Worm (Caenorhabditis elegans) whole organism, L1 larva: Measurements from ENCODE around the gene tag-342.

Experiments
- C04F5.9 ChIP-seq: sonication (generic microtip); optimal IDR thresholded peaks from 2 replicates; lab custom pipeline; 2016; ENCODE audit warnings: missing genetic modification characterization, missing compliant biosample characterization
- C34B4.2 ChIP-seq: sonication (generic microtip); optimal IDR thresholded peaks from 2 replicates; lab custom pipeline; 2017; ENCODE audit warnings: mild to moderate bottlenecking, missing genetic modification characterization, missing compliant biosample characterization
- aha-1 ChIP-seq: fragments of 150-350 bp; optimal IDR thresholded peaks from 2 replicates; lab custom pipeline; 2014; ENCODE audit warnings: missing biosample characterization, missing genetic modification characterization
- blmp-1 ChIP-seq: fragments of 150-350 bp; optimal IDR thresholded peaks from 2 replicates; lab custom pipeline; 2014; ENCODE audit warnings: missing biosample characterization, missing genetic modification characterization
- ceh-8 ChIP-seq: fragments of 200-800 bp; sonication (Bioruptor generic); optimal IDR thresholded peaks from 2 replicates; lab custom pipeline; 2018; ENCODE audit warnings: mild to moderate bottlenecking, missing genetic modification characterization, moderate library complexity, missing compliant biosample characterization
- ceh-82 ChIP-seq, 3 experiments: fragments of 150-350 bp in 1 of 3; sonication (generic microtip) in 2 of 3; optimal IDR thresholded peaks; 2 replicates each; lab custom pipeline; 2014 to 2017; ENCODE audit warnings: missing biosample characterization in 3 of 3, missing genetic modification characterization in 3 of 3
- ceh-88 ChIP-seq: fragments of 200-800 bp; sonication (Bioruptor generic); IDR thresholded peaks from 2 replicates; pipeline ENCODE4 v1.3.6; 2022; ENCODE audit warnings: missing genetic modification characterization, missing compliant biosample characterization
- ceh-90 ChIP-seq: sonication (generic microtip); optimal IDR thresholded peaks from 2 replicates; lab custom pipeline; 2016; ENCODE audit warnings: missing genetic modification characterization, missing compliant biosample characterization
- ces-1 ChIP-seq: fragments of 150-350 bp; optimal IDR thresholded peaks from 2 replicates; lab custom pipeline; 2014; ENCODE audit warnings: missing biosample characterization, missing genetic modification reagents, missing genetic modification characterization
- dsc-1 ChIP-seq: sonication (generic microtip); optimal IDR thresholded peaks from 2 replicates; lab custom pipeline; 2016; ENCODE audit warnings: mild to moderate bottlenecking, missing genetic modification characterization, missing compliant biosample characterization
- efl-1 ChIP-seq, 4 experiments: fragments of 150-350 bp; optimal IDR thresholded peaks in 3 of 4; peaks in 1 of 4; 1 replicate in 1 of 4; 2 replicates in 3 of 4; lab custom pipeline; 2014; ENCODE audit warnings: missing biosample characterization in 2 of 4, missing genetic modification characterization in 2 of 4, missing genetic modification reagents in 2 of 4
- efl-3 ChIP-seq: fragments of 200-800 bp; sonication (Bioruptor generic); optimal IDR thresholded peaks from 2 replicates; lab custom pipeline; 2018; ENCODE audit warnings: mild to moderate bottlenecking, missing genetic modification characterization, missing compliant biosample characterization
- egl-27 ChIP-seq, 2 experiments: fragments of 150-350 bp in 1 of 2; sonication (generic microtip); optimal IDR thresholded peaks; 3 replicates each; lab custom pipeline; 2017 to 2018; ENCODE audit warnings: missing biosample characterization in 2 of 2, missing genetic modification characterization in 2 of 2, missing genetic modification reagents in 2 of 2
- elt-3 ChIP-seq, 6 experiments: fragments of 150-350 bp in 1 of 6; sonication (generic microtip); optimal IDR thresholded peaks; 2 replicates each; lab custom pipeline; 2017 to 2018; ENCODE audit warnings: missing biosample characterization in 6 of 6, missing genetic modification characterization in 6 of 6, inconsistent platforms in 1 of 6
- ets-5 ChIP-seq: fragments of 200-800 bp; sonication (Bioruptor generic); IDR thresholded peaks from 2 replicates; pipeline ENCODE4 v1.3.6; 2022; ENCODE audit warnings: missing genetic modification characterization, missing compliant biosample characterization
- fkh-4 ChIP-seq: sonication (generic microtip); optimal IDR thresholded peaks from 2 replicates; lab custom pipeline; 2016; ENCODE audit warnings: missing compliant biosample characterization, missing genetic modification characterization, borderline replicate concordance
- fkh-8 ChIP-seq: sonication (generic microtip); optimal IDR thresholded peaks from 2 replicates; lab custom pipeline; 2016; ENCODE audit warnings: mild to moderate bottlenecking, missing genetic modification characterization, missing compliant biosample characterization
- grh-1 ChIP-seq: fragments of 200-800 bp; sonication (Bioruptor generic); IDR thresholded peaks from 2 replicates; pipeline ENCODE4 v1.3.6; 2022; ENCODE audit warnings: missing genetic modification reagents, missing genetic modification characterization, missing compliant biosample characterization
- hlh-17 ChIP-seq: fragments of 200-800 bp; sonication (Bioruptor generic); optimal IDR thresholded peaks from 2 replicates; lab custom pipeline; 2018; ENCODE audit warnings: missing genetic modification characterization, mild to moderate bottlenecking, missing compliant biosample characterization, moderate library complexity, borderline replicate concordance
- hlh-4 ChIP-seq: sonication (generic microtip); optimal IDR thresholded peaks from 2 replicates; lab custom pipeline; 2016; ENCODE audit warnings: mild to moderate bottlenecking, missing genetic modification characterization, missing compliant biosample characterization
- irx-1 ChIP-seq: sonication (generic microtip); optimal IDR thresholded peaks from 2 replicates; lab custom pipeline; 2016; ENCODE audit warnings: missing genetic modification characterization, missing compliant biosample characterization
- isw-1 ChIP-seq: fragments of 200-800 bp; sonication (Bioruptor generic); IDR thresholded peaks from 2 replicates; pipeline ENCODE4 v1.3.6; 2022; ENCODE audit warnings: missing genetic modification characterization, missing compliant biosample characterization
- lin-14 ChIP-seq: fragments of 200-800 bp; sonication (Bioruptor generic); optimal IDR thresholded peaks from 2 replicates; lab custom pipeline; 2018; ENCODE audit warnings: mild to moderate bottlenecking, missing genetic modification characterization, moderate library complexity, missing compliant biosample characterization
- lin-15B ChIP-seq: fragments of 150-350 bp; sonication (generic microtip); optimal IDR thresholded peaks from 3 replicates; lab custom pipeline; 2014; ENCODE audit warnings: missing biosample characterization, missing genetic modification characterization
- lin-35 ChIP-seq, 2 experiments: fragments of 150-350 bp; optimal IDR thresholded peaks; 2 replicates each; lab custom pipeline; 2014; ENCODE audit warnings: missing biosample characterization in 2 of 2, missing genetic modification characterization in 2 of 2, missing genetic modification reagents in 2 of 2
- mdl-1 ChIP-seq, 2 experiments: fragments of 150-350 bp; optimal IDR thresholded peaks; 2 replicates each; lab custom pipeline; 2014 to 2017; ENCODE audit warnings: missing biosample characterization in 2 of 2, missing genetic modification characterization in 2 of 2, inconsistent platforms in 1 of 2
- nhr-11 ChIP-seq: fragments of 150-350 bp; optimal IDR thresholded peaks from 2 replicates; lab custom pipeline; 2014; ENCODE audit warnings: missing biosample characterization, missing genetic modification characterization
- nhr-12 ChIP-seq: sonication (generic microtip); optimal IDR thresholded peaks from 2 replicates; lab custom pipeline; 2017; ENCODE audit warnings: missing biosample characterization, missing genetic modification characterization
- nhr-19 ChIP-seq: fragments of 200-800 bp; sonication (Bioruptor generic); conservative IDR thresholded peaks from 2 replicates; pipeline ENCODE4 v1.3.6; 2022; ENCODE audit warnings: missing genetic modification characterization, missing compliant biosample characterization
- nhr-237 ChIP-seq: fragments of 150-350 bp; optimal IDR thresholded peaks from 2 replicates; lab custom pipeline; 2014; ENCODE audit warnings: missing biosample characterization, missing genetic modification characterization
- nhr-71 ChIP-seq: sonication (generic microtip); optimal IDR thresholded peaks from 2 replicates; lab custom pipeline; 2016; ENCODE audit warnings: mild to moderate bottlenecking, missing genetic modification characterization, moderate library complexity, missing compliant biosample characterization
- nhr-84 ChIP-seq: sonication (generic microtip); optimal IDR thresholded peaks from 2 replicates; lab custom pipeline; 2017; ENCODE audit warnings: missing biosample characterization, missing genetic modification characterization
- nhr-85 ChIP-seq: sonication (generic microtip); peaks from one replicate; lab custom pipeline; 2016; ENCODE audit warnings: missing genetic modification characterization, inconsistent platforms, missing compliant biosample characterization
- pag-3 ChIP-seq: sonication (generic microtip); optimal IDR thresholded peaks from 2 replicates; lab custom pipeline; 2017; ENCODE audit warnings: missing genetic modification characterization, mild to moderate bottlenecking, missing compliant biosample characterization, antibody characterized with exemption, borderline replicate concordance; ENCODE audit not compliant: insufficient read depth
- pqm-1 ChIP-seq: sonication (generic microtip); optimal IDR thresholded peaks from 3 replicates; lab custom pipeline; 2017; ENCODE audit warnings: missing biosample characterization, missing genetic modification characterization
- rnt-1 ChIP-seq: sonication (generic microtip); optimal IDR thresholded peaks from 2 replicates; lab custom pipeline; 2016; ENCODE audit warnings: mild to moderate bottlenecking, missing genetic modification characterization, moderate library complexity, missing compliant biosample characterization
- skn-1 ChIP-seq: fragments of 150-350 bp; optimal IDR thresholded peaks from 2 replicates; lab custom pipeline; 2014; ENCODE audit warnings: missing biosample characterization, missing genetic modification characterization
- snpc-4 ChIP-seq: fragments of 150-350 bp; optimal IDR thresholded peaks from 2 replicates; lab custom pipeline; 2014; ENCODE audit warnings: missing biosample characterization, missing genetic modification characterization
- snu-23 ChIP-seq: sonication (generic microtip); optimal IDR thresholded peaks from 2 replicates; lab custom pipeline; 2016; ENCODE audit warnings: missing genetic modification characterization, missing compliant biosample characterization
- sptf-1 ChIP-seq: fragments of 150-350 bp; optimal IDR thresholded peaks from 2 replicates; lab custom pipeline; 2014; ENCODE audit warnings: missing biosample characterization, missing genetic modification characterization
- sup-37 ChIP-seq: fragments of 200-800 bp; sonication (Bioruptor generic); optimal IDR thresholded peaks from 2 replicates; lab custom pipeline; 2018; ENCODE audit warnings: mild to moderate bottlenecking, missing genetic modification characterization, missing compliant biosample characterization
- tbx-2 ChIP-seq: sonication (generic microtip); optimal IDR thresholded peaks from 2 replicates; lab custom pipeline; 2016; ENCODE audit warnings: missing genetic modification characterization, missing compliant biosample characterization
- unc-30 ChIP-seq: sonication (generic microtip); optimal IDR thresholded peaks from 2 replicates; lab custom pipeline; 2017; ENCODE audit warnings: missing biosample characterization, missing genetic modification characterization
- unc-98 ChIP-seq: fragments of 200-800 bp; sonication (Bioruptor generic); IDR thresholded peaks from 2 replicates; pipeline ENCODE4 v1.3.6; 2022; ENCODE audit warnings: missing genetic modification characterization, missing compliant biosample characterization
- xbp-1 ChIP-seq: sonication (generic microtip); optimal IDR thresholded peaks from 2 replicates; lab custom pipeline; 2016; ENCODE audit warnings: missing genetic modification characterization, missing compliant biosample characterization
- zag-1 ChIP-seq: fragments of 150-350 bp; optimal IDR thresholded peaks from 2 replicates; lab custom pipeline; 2014; ENCODE audit warnings: missing biosample characterization, missing genetic modification characterization
- ztf-11 ChIP-seq, 2 experiments: sonication (generic microtip); optimal IDR thresholded peaks; 2 replicates each; lab custom pipeline; 2016 to 2017; ENCODE audit warnings: missing genetic modification characterization in 2 of 2, missing biosample characterization in 1 of 2, missing compliant biosample characterization in 1 of 2

The tag-342 gene

ce11 chrIII:9465424-9465823 is 2.5 kb upstream of the tag-342 start, which contains the start of gene B0464.9 (continued):
- TF ChIP-seq pqm-1 (tag; lab: Kevin White, UChicago) = no peak
- TF ChIP-seq blmp-1 (tag; lab: Kevin White, UChicago) = peak; percentile 51
- peak; percentile 55 to 61 for TF ChIP-seq lin-35 (GFP tag; optimal IDR thresholded peaks at IDR 0.05; lab: Kevin White, UChicago)
- TF ChIP-seq lin-14 (GFP tag; lab: Kevin White, UChicago) = peak; percentile 70
- TF ChIP-seq ztf-11 (tag; optimal IDR thresholded peaks at IDR 0.05; lab: Kevin White, UChicago) = peak in 1 of 2 experiments; percentile 87
- TF ChIP-seq hlh-4 (tag; lab: Kevin White, UChicago) = peak; percentile 34
- TF ChIP-seq rnt-1 (tag; lab: Kevin White, UChicago) = peak; percentile 95
- no peak for TF ChIP-seq aha-1 (tag; lab: Kevin White, UChicago)
- TF ChIP-seq ceh-82 (tag; optimal IDR thresholded peaks at IDR 0.05; lab: Kevin White, UChicago) = peak; percentile 31 to 66 (median 52)
- TF ChIP-seq nhr-19 = peak; percentile 70
- TF ChIP-seq nhr-11 (tag; lab: Kevin White, UChicago) = no peak
- TF ChIP-seq egl-27 (tag; optimal IDR thresholded peaks at IDR 0.05; lab: Kevin White, UChicago) = no peak
- TF ChIP-seq pag-3 (tag; lab: Kevin White, UChicago) = no peak
- peak; percentile 49 to 63 for TF ChIP-seq efl-1 (optimal IDR thresholded peaks at IDR 0.05; lab: Kevin White, UChicago)
- TF ChIP-seq efl-1 (GFP tag; optimal IDR thresholded peaks at IDR 0.05 in 1 of 2; lab: Kevin White, UChicago) = peak; percentile 70 to 95
- peak; percentile 90 for TF ChIP-seq irx-1 (tag; lab: Kevin White, UChicago)
- peak; percentile 91 for TF ChIP-seq ceh-90 (tag; lab: Kevin White, UChicago)
- peak; percentile 94 for TF ChIP-seq nhr-85
- peak; percentile 39 for TF ChIP-seq lin-15B (tag; lab: Kevin White, UChicago)
- TF ChIP-seq dsc-1 (tag; lab: Kevin White, UChicago) = peak; percentile 78
- TF ChIP-seq C04F5.9 (tag; lab: Kevin White, UChicago) = peak; percentile 79
- no peak for TF ChIP-seq mdl-1 (tag; optimal IDR thresholded peaks at IDR 0.05; lab: Kevin White, UChicago)
- no peak for TF ChIP-seq nhr-84 (tag; lab: Kevin White, UChicago)
- TF ChIP-seq isw-1 (GFP tag; lab: Robert Waterston, UW) = peak; percentile 46
- peak; percentile 58 for TF ChIP-seq fkh-8 (tag; lab: Kevin White, UChicago)
- no peak for TF ChIP-seq ets-5 (GFP tag; lab: Robert Waterston, UW)
- TF ChIP-seq nhr-12 (tag; lab: Kevin White, UChicago) = no peak
- TF ChIP-seq nhr-71 (tag; lab: Kevin White, UChicago) = peak; percentile 84
- no peak for TF ChIP-seq C34B4.2 (tag; lab: Kevin White, UChicago)
- TF ChIP-seq snpc-4 (tag; lab: Kevin White, UChicago) = no peak
- no peak for TF ChIP-seq ceh-88 (GFP tag; lab: Robert Waterston, UW)
- TF ChIP-seq ces-1 (GFP tag; lab: Kevin White, UChicago) = no peak
- TF ChIP-seq elt-3 (tag; optimal IDR thresholded peaks at IDR 0.05; lab: Kevin White, UChicago) = no peak
- TF ChIP-seq tbx-2 (tag; lab: Kevin White, UChicago) = peak; percentile 81
- peak; percentile 90 for TF ChIP-seq fkh-4
- no peak for TF ChIP-seq sptf-1

ce11 chrIII:9465865-9466264 is 2.1 kb upstream of the tag-342 start, which contains the start of gene B0464.6:
TSS of gene B0464.6 (minus strand) at chrIII:9465965.
- no peak for TF ChIP-seq snpc-4 (tag; lab: Kevin White, UChicago)
- no peak for TF ChIP-seq nhr-84 (tag; lab: Kevin White, UChicago)
- no peak for TF ChIP-seq sup-37 (GFP tag; lab: Kevin White, UChicago)
- TF ChIP-seq, all 84 proteins: peak for 0

- TF ChIP-seq grh-1 (GFP tag; lab: Robert Waterston, UW) (no peak), snu-23 (GFP tag; lab: Kevin White, UChicago) (peak; percentile 60), C34B4.2 (tag; lab: Kevin White, UChicago) (no peak), ceh-8 (GFP tag; lab: Kevin White, UChicago) (no peak), nhr-71 (tag; lab: Kevin White, UChicago) (peak; percentile 77), unc-30 (tag; lab: Kevin White, UChicago) (no peak), snpc-4 (tag; lab: Kevin White, UChicago) (peak; percentile 76), ceh-82 (tag; optimal IDR thresholded peaks at IDR 0.05; lab: Kevin White, UChicago) (peak; percentile 18 to 55 (median 29)), sup-37 (GFP tag; lab: Kevin White, UChicago) (no peak), nhr-237 (tag; lab: Kevin White, UChicago) (no peak), skn-1 (tag; lab: Kevin White, UChicago) (peak; percentile 81), nhr-11 (tag; lab: Kevin White, UChicago) (no peak), ets-5 (GFP tag; lab: Robert Waterston, UW) (no peak), zag-1 (tag; lab: Kevin White, UChicago) (no peak), fkh-8 (tag; lab: Kevin White, UChicago) (peak; percentile 27), xbp-1 (tag; lab: Kevin White, UChicago) (peak; percentile 65), unc-98 (GFP tag; lab: Robert Waterston, UW) (no peak), nhr-84 (tag; lab: Kevin White, UChicago) (no peak), ceh-90 (tag; lab: Kevin White, UChicago) (peak; percentile 57), hlh-17 (GFP tag; lab: Kevin White, UChicago) (no peak), efl-3 (no peak)
These were observed 862 bp upstream of the tag-342 start, which contains the start of gene baf-1 for ce11 chrIII:9467095-9467494. TSS of gene baf-1 (plus strand) at chrIII:9467464.
